Worm (Caenorhabditis elegans) whole organism, L4 larva: Measurements from ENCODE around the gene F54D5.5.

Experiments used
- D1046.2 ChIP-seq: fragments of 200-800 bp; sonication (Bioruptor generic); IDR thresholded peaks from 2 replicates; pipeline ENCODE4 v1.3.6; 2022; ENCODE audit warnings: missing genetic modification characterization, missing compliant biosample characterization
- F10B5.3 ChIP-seq: sonication (generic microtip); optimal IDR thresholded peaks from 2 replicates; lab custom pipeline; 2016; ENCODE audit warnings: mild to moderate bottlenecking, missing genetic modification characterization, missing compliant biosample characterization
- F44E2.7 ChIP-seq: fragments of 200-800 bp; sonication (Bioruptor generic); IDR thresholded peaks from 2 replicates; pipeline ENCODE4 v2.1.2; 2022; ENCODE audit warnings: missing genetic modification characterization, missing compliant biosample characterization
- T26A8.4 ChIP-seq: fragments of 200-800 bp; sonication (Bioruptor generic); IDR thresholded peaks from 2 replicates; pipeline ENCODE4 v1.3.6; 2022; ENCODE audit warnings: missing genetic modification characterization, missing compliant biosample characterization
- Y75B8A.6 ChIP-seq: fragments of 200-800 bp; sonication (Bioruptor generic); IDR thresholded peaks from 2 replicates; pipeline ENCODE4 v1.3.6; 2022; ENCODE audit warnings: missing genetic modification reagents, missing genetic modification characterization, missing compliant biosample characterization
- ZK546.5 ChIP-seq, 2 experiments: sonication (generic microtip); optimal IDR thresholded peaks; 2 replicates each; lab custom pipeline; 2017; ENCODE audit warnings: missing biosample characterization in 2 of 2, missing genetic modification characterization in 2 of 2
- attf-4 ChIP-seq: sonication (generic microtip); optimal IDR thresholded peaks from 3 replicates; lab custom pipeline; 2017; ENCODE audit warnings: missing biosample characterization, missing genetic modification characterization
- ceh-20 ChIP-seq: fragments of 200-800 bp; sonication (Bioruptor generic); IDR thresholded peaks from 2 replicates; pipeline ENCODE4 v1.3.6; 2022; ENCODE audit warnings: missing genetic modification reagents, missing genetic modification characterization, missing compliant biosample characterization
- ceh-28 ChIP-seq: fragments of 150-350 bp; optimal IDR thresholded peaks from 2 replicates; lab custom pipeline; 2014; ENCODE audit warnings: missing biosample characterization, missing genetic modification reagents, missing genetic modification characterization
- ceh-82 ChIP-seq: sonication (generic microtip); optimal IDR thresholded peaks from 2 replicates; lab custom pipeline; 2017; ENCODE audit warnings: missing biosample characterization, missing genetic modification characterization
- daf-16 ChIP-seq, 3 experiments: sonication (generic microtip); optimal IDR thresholded peaks; 2 replicates each; lab custom pipeline; 2016 to 2017; ENCODE audit warnings: missing genetic modification characterization in 3 of 3, missing genetic modification reagents in 3 of 3, mild to moderate bottlenecking in 2 of 3, missing compliant biosample characterization in 2 of 3, missing biosample characterization in 1 of 3, moderate library complexity in 1 of 3
- dpl-1 ChIP-seq: fragments of 150-350 bp; optimal IDR thresholded peaks from 2 replicates; lab custom pipeline; 2014; ENCODE audit warnings: missing biosample characterization, missing genetic modification reagents, missing genetic modification characterization
- egl-27 ChIP-seq: sonication (generic microtip); optimal IDR thresholded peaks from 3 replicates; lab custom pipeline; 2017; ENCODE audit warnings: missing biosample characterization, missing genetic modification reagents, missing genetic modification characterization
- egl-43 ChIP-seq: fragments of 200-800 bp; sonication (Bioruptor generic); IDR thresholded peaks from 2 replicates; pipeline ENCODE4 v1.3.6; 2022; ENCODE audit warnings: missing genetic modification reagents, missing genetic modification characterization, missing compliant biosample characterization
- lim-7 ChIP-seq: fragments of 200-800 bp; sonication (Bioruptor generic); IDR thresholded peaks from 2 replicates; pipeline ENCODE4 v1.3.6; 2022; ENCODE audit warnings: missing genetic modification characterization, missing compliant biosample characterization
- lin-1 ChIP-seq: fragments of 200-800 bp; sonication (Bioruptor generic); IDR thresholded peaks from 2 replicates; pipeline ENCODE4 v1.3.6; 2022; ENCODE audit warnings: missing genetic modification reagents, missing genetic modification characterization, missing compliant biosample characterization
- lin-13 ChIP-seq: fragments of 150-350 bp; optimal IDR thresholded peaks from 2 replicates; lab custom pipeline; 2014; ENCODE audit warnings: missing biosample characterization, missing genetic modification reagents, missing genetic modification characterization
- lin-15B ChIP-seq: fragments of 150-350 bp; sonication (generic microtip); optimal IDR thresholded peaks from 3 replicates; lab custom pipeline; 2014; ENCODE audit warnings: missing biosample characterization, missing genetic modification characterization
- lin-39 ChIP-seq: fragments of 150-350 bp; optimal IDR thresholded peaks from 2 replicates; lab custom pipeline; 2014; ENCODE audit warnings: missing biosample characterization, missing genetic modification reagents, missing genetic modification characterization
- madf-9 ChIP-seq: fragments of 200-800 bp; sonication (Bioruptor generic); conservative IDR thresholded peaks from 2 replicates; pipeline ENCODE4 v1.3.6; 2022; ENCODE audit warnings: missing genetic modification reagents, missing genetic modification characterization, missing compliant biosample characterization
- mdl-1 ChIP-seq, 2 experiments: fragments of 150-350 bp in 1 of 2; sonication (generic microtip) in 1 of 2; optimal IDR thresholded peaks; 2 replicates each; lab custom pipeline; 2014 to 2017; ENCODE audit warnings: missing biosample characterization in 2 of 2, missing genetic modification characterization in 2 of 2
- mdt-29 ChIP-seq: fragments of 200-800 bp; sonication (Bioruptor generic); IDR thresholded peaks from 2 replicates; pipeline ENCODE4 v1.3.6; 2022; ENCODE audit warnings: missing genetic modification reagents, missing genetic modification characterization, missing compliant biosample characterization
- mep-1 ChIP-seq: fragments of 150-350 bp; sonication (generic microtip); optimal IDR thresholded peaks from 3 replicates; lab custom pipeline; 2014; ENCODE audit warnings: missing biosample characterization, missing genetic modification characterization
- mes-2 ChIP-seq: sonication (generic microtip); optimal IDR thresholded peaks from 2 replicates; lab custom pipeline; 2016; ENCODE audit warnings: missing genotype, mild to moderate bottlenecking, missing genetic modification characterization, missing compliant biosample characterization; ENCODE audit not compliant: poor library complexity, severe bottlenecking
- mxl-2 ChIP-seq: fragments of 200-800 bp; sonication (Bioruptor generic); conservative IDR thresholded peaks from 2 replicates; pipeline ENCODE4 v1.3.6; 2022; ENCODE audit warnings: missing genetic modification reagents, missing genetic modification characterization, missing compliant biosample characterization
- nhr-10 ChIP-seq: fragments of 150-350 bp; optimal IDR thresholded peaks from 2 replicates; lab custom pipeline; 2014; ENCODE audit warnings: missing biosample characterization, missing genetic modification characterization
- nhr-102 ChIP-seq: sonication (generic microtip); optimal IDR thresholded peaks from 2 replicates; lab custom pipeline; 2016; ENCODE audit warnings: mild to moderate bottlenecking, missing genetic modification characterization, moderate library complexity, missing compliant biosample characterization
- nhr-11 ChIP-seq: fragments of 150-350 bp; optimal IDR thresholded peaks from 2 replicates; lab custom pipeline; 2014; ENCODE audit warnings: missing biosample characterization, missing genetic modification characterization
- nhr-111 ChIP-seq: fragments of 200-800 bp; sonication (Bioruptor generic); optimal IDR thresholded peaks from 2 replicates; lab custom pipeline; 2018; ENCODE audit warnings: mild to moderate bottlenecking, missing genetic modification characterization, missing compliant biosample characterization
- nhr-25 ChIP-seq: sonication (generic microtip); optimal IDR thresholded peaks from 2 replicates; lab custom pipeline; 2017; ENCODE audit warnings: missing genetic modification characterization, mild to moderate bottlenecking, missing compliant biosample characterization, antibody characterized with exemption, moderate library complexity, borderline replicate concordance; ENCODE audit not compliant: insufficient read depth
- nhr-28 ChIP-seq: fragments of 150-350 bp; optimal IDR thresholded peaks from 2 replicates; lab custom pipeline; 2014; ENCODE audit warnings: missing biosample characterization, missing genetic modification characterization
- nhr-41 ChIP-seq: fragments of 200-800 bp; sonication (Bioruptor generic); IDR thresholded peaks from 2 replicates; pipeline ENCODE4 v1.3.6; 2022; ENCODE audit warnings: missing genetic modification reagents, missing genetic modification characterization, missing compliant biosample characterization
- nhr-76 ChIP-seq: fragments of 150-350 bp; optimal IDR thresholded peaks from 2 replicates; lab custom pipeline; 2014; ENCODE audit warnings: missing biosample characterization, missing genetic modification characterization
- nhr-77 ChIP-seq: fragments of 150-350 bp; optimal IDR thresholded peaks from 2 replicates; lab custom pipeline; 2014; ENCODE audit warnings: missing biosample characterization, missing genetic modification characterization
- pha-4 ChIP-seq, 2 experiments: fragments of 150-350 bp in 1 of 2; fragments of 200-800 bp in 1 of 2; sonication (Bioruptor generic) in 1 of 2; IDR thresholded peaks in 1 of 2; optimal IDR thresholded peaks in 1 of 2; 2 replicates each; pipeline versions ENCODE4 v1.3.6 to Lab custom; 2014 to 2022; ENCODE audit warnings: missing genetic modification characterization in 2 of 2, missing genetic modification reagents in 2 of 2, missing biosample characterization in 1 of 2, missing compliant biosample characterization in 1 of 2
- pqm-1 ChIP-seq: sonication (generic microtip); optimal IDR thresholded peaks from 2 replicates; lab custom pipeline; 2017; ENCODE audit warnings: missing biosample characterization, missing genetic modification characterization
- saeg-2 ChIP-seq: fragments of 200-800 bp; sonication (Bioruptor generic); IDR thresholded peaks from 2 replicates; pipeline ENCODE4 v1.3.6; 2022; ENCODE audit warnings: missing genetic modification reagents, missing genetic modification characterization, missing compliant biosample characterization
- set-16 ChIP-seq: fragments of 200-800 bp; sonication (Bioruptor generic); IDR thresholded peaks from 2 replicates; pipeline ENCODE4 v1.3.6; 2022; ENCODE audit warnings: missing genetic modification reagents, missing genetic modification characterization, missing compliant biosample characterization
- skn-1 ChIP-seq: fragments of 150-350 bp; optimal IDR thresholded peaks from 2 replicates; lab custom pipeline; 2014; ENCODE audit warnings: missing biosample characterization, missing genetic modification characterization
- snpc-4 ChIP-seq: fragments of 150-350 bp; optimal IDR thresholded peaks from 2 replicates; lab custom pipeline; 2014; ENCODE audit warnings: missing biosample characterization, missing genetic modification characterization
- spr-1 ChIP-seq: sonication (generic microtip); optimal IDR thresholded peaks from 2 replicates; lab custom pipeline; 2016; ENCODE audit warnings: mild to moderate bottlenecking, missing genetic modification characterization, missing compliant biosample characterization
- spr-3 ChIP-seq: fragments of 200-800 bp; sonication (Bioruptor generic); optimal IDR thresholded peaks from 2 replicates; lab custom pipeline; 2018; ENCODE audit warnings: mild to moderate bottlenecking, missing genetic modification characterization, missing compliant biosample characterization
- tag-97 ChIP-seq: fragments of 200-800 bp; sonication (Bioruptor generic); IDR thresholded peaks from 2 replicates; pipeline ENCODE4 v1.3.6; 2022; ENCODE audit warnings: missing genetic modification characterization, missing compliant biosample characterization
- tra-1 ChIP-seq: fragments of 200-800 bp; sonication (Bioruptor generic); IDR thresholded peaks from 2 replicates; pipeline ENCODE4 v1.3.6; 2022; ENCODE audit warnings: missing genetic modification reagents, missing genetic modification characterization, missing compliant biosample characterization
- unc-130 ChIP-seq: sonication (generic microtip); optimal IDR thresholded peaks from 2 replicates; lab custom pipeline; 2016; ENCODE audit warnings: missing genetic modification reagents, missing genetic modification characterization, missing compliant biosample characterization
- vab-7 ChIP-seq: fragments of 200-800 bp; sonication (Bioruptor generic); IDR thresholded peaks from 2 replicates; pipeline ENCODE4 v1.3.6; 2022; ENCODE audit warnings: missing genetic modification reagents, missing genetic modification characterization, missing compliant biosample characterization
- zag-1 ChIP-seq: fragments of 150-350 bp; optimal IDR thresholded peaks from 2 replicates; lab custom pipeline; 2014; ENCODE audit warnings: missing biosample characterization, missing genetic modification characterization
- zip-11 ChIP-seq: fragments of 200-800 bp; sonication (Bioruptor generic); IDR thresholded peaks from 2 replicates; pipeline ENCODE4 v1.3.6; 2022; ENCODE audit warnings: missing genetic modification characterization, missing compliant biosample characterization
- zip-2 ChIP-seq: fragments of 150-350 bp; optimal IDR thresholded peaks from 2 replicates; lab custom pipeline; 2014; ENCODE audit warnings: missing biosample characterization, missing genetic modification characterization
- ztf-11 ChIP-seq: fragments of 150-350 bp; optimal IDR thresholded peaks from 2 replicates; lab custom pipeline; 2014; ENCODE audit warnings: missing biosample characterization, missing genetic modification characterization
- ztf-7 ChIP-seq: fragments of 150-350 bp; optimal IDR thresholded peaks from 2 replicates; lab custom pipeline; 2014; ENCODE audit warnings: missing biosample characterization, missing genetic modification characterization

Gene F54D5.5

ce11 chrII:11547254-11547687, 19.5 kb downstream of the F54D5.5 start, which contains the start of gene F54D5.7 (continued):
- TF ChIP-seq nhr-76 (no peak), zag-1 (tag; lab: Kevin White, UChicago) (no peak), snpc-4 (no peak), ztf-7 (tag; lab: Kevin White, UChicago) (peak; percentile 47), tra-1 (GFP tag; lab: Robert Waterston, UW) (peak; percentile 46; the same call in 1 of the 2 replicates), saeg-2 (no peak), nhr-10 (peak; percentile 15), nhr-111 (GFP tag; lab: Kevin White, UChicago) (no peak), T26A8.4 (peak; percentile 82), nhr-41 (GFP tag; lab: Robert Waterston, UW) (0 out of 2 replicates have a peak, but pooled peaks have one; percentile 33), ztf-11 (no peak), spr-1 (peak; percentile 55), spr-3 (GFP tag; lab: Kevin White, UChicago) (peak; percentile 56), ceh-28 (peak; percentile 34), set-16 (GFP tag; lab: Robert Waterston, UW) (no peak), zip-2 (tag; lab: Kevin White, UChicago) (peak; percentile 33), lin-15B (no peak), daf-16 (GFP tag; optimal IDR thresholded peaks at IDR 0.05; lab: Kevin White, UChicago) (peak in 1 of 2 experiments; percentile 42), daf-16 (tag; optimal IDR thresholded peaks at IDR 0.05; lab: Kevin White, UChicago) (peak; percentile 58), lin-13 (GFP tag; lab: Kevin White, UChicago) (peak; percentile 81), unc-130 (GFP tag; lab: Kevin White, UChicago) (no peak), skn-1 (tag; lab: Kevin White, UChicago) (no peak), nhr-25 (peak; percentile 43), pqm-1 (tag; lab: Kevin White, UChicago) (peak; percentile 2), D1046.2 (no peak), mep-1 (tag; lab: Kevin White, UChicago) (peak; percentile 77), egl-43 (GFP tag; lab: Robert Waterston, UW) (peak; percentile 79), F44E2.7 (no peak), lin-39 (no peak), mdt-29 (GFP tag; lab: Robert Waterston, UW) (peak; percentile 65; the same call in 1 of the 2 replicates), nhr-77 (tag; lab: Kevin White, UChicago) (no peak), tag-97 (no peak), lin-1 (GFP tag; lab: Robert Waterston, UW) (peak; percentile 32; the same call in 1 of the 2 replicates), mdl-1 (tag; optimal IDR thresholded peaks at IDR 0.05; lab: Kevin White, UChicago) (peak; percentile 65 to 72), nhr-11 (no peak), mxl-2 (GFP tag; lab: Robert Waterston, UW) (peak; percentile 65; the same call in 1 of the 2 replicates), mes-2 (no peak), nhr-28 (peak; percentile 47), Y75B8A.6 (no peak), F10B5.3 (tag; lab: Kevin White, UChicago) (no peak), ceh-20 (no peak), pha-4 (GFP tag; IDR thresholded peaks at IDR 0.05; lab: Robert Waterston, UW) (peak; percentile 66; the same call in 1 of the 2 replicates), pha-4 (tag; optimal IDR thresholded peaks at IDR 0.05; lab: Kevin White, UChicago) (no peak), attf-4 (tag; lab: Kevin White, UChicago) (no peak), egl-27 (tag; lab: Kevin White, UChicago) (no peak), zip-11 (no peak), dpl-1 (GFP tag; lab: Kevin White, UChicago) (peak; percentile 49), madf-9 (peak; percentile 36; the same call in 1 of the 2 replicates), ceh-82 (tag; lab: Kevin White, UChicago) (no peak), vab-7 (GFP tag; lab: Robert Waterston, UW) (no peak), nhr-102 (tag; lab: Kevin White, UChicago) (no peak), ZK546.5 (tag; optimal IDR thresholded peaks at IDR 0.05; lab: Kevin White, UChicago) (no peak), lim-7 (GFP tag; lab: Robert Waterston, UW) (peak; percentile 77)
